Worm (Caenorhabditis elegans) whole organism, L3 larva: ENCODE measurements around the gene F46F2.3.

Experiments
- R02D3.7 ChIP-seq: fragments of 150-350 bp; optimal IDR thresholded peaks from 2 replicates; lab custom pipeline; 2014; ENCODE audit warnings: missing biosample characterization, missing genetic modification characterization
- ZK546.5 ChIP-seq: sonication (generic microtip); optimal IDR thresholded peaks from 2 replicates; lab custom pipeline; 2017; ENCODE audit warnings: missing biosample characterization, missing genetic modification characterization
- aly-2 ChIP-seq: fragments of 150-350 bp; optimal IDR thresholded peaks from 2 replicates; lab custom pipeline; 2014; ENCODE audit warnings: missing biosample characterization, missing genetic modification characterization
- ama-1 ChIP-seq: fragments of 150-350 bp; optimal IDR thresholded peaks from 2 replicates; lab custom pipeline; 2018
- ceh-16 ChIP-seq: sonication (generic microtip); optimal IDR thresholded peaks from 2 replicates; lab custom pipeline; 2017; ENCODE audit warnings: missing biosample characterization, missing genetic modification characterization
- ceh-28 ChIP-seq: fragments of 150-350 bp; optimal IDR thresholded peaks from 2 replicates; lab custom pipeline; 2014; ENCODE audit warnings: missing biosample characterization, missing genetic modification reagents, missing genetic modification characterization
- ceh-82 ChIP-seq: fragments of 150-350 bp; optimal IDR thresholded peaks from 2 replicates; lab custom pipeline; 2014; ENCODE audit warnings: missing biosample characterization, missing genetic modification characterization
- ceh-9 ChIP-seq: sonication (generic microtip); optimal IDR thresholded peaks from 2 replicates; lab custom pipeline; 2018; ENCODE audit warnings: missing biosample characterization, missing genetic modification characterization
- daf-12 ChIP-seq: fragments of 150-350 bp; optimal IDR thresholded peaks from 2 replicates; lab custom pipeline; 2014; ENCODE audit warnings: missing biosample characterization, missing genetic modification reagents, missing genetic modification characterization
- egl-27 ChIP-seq: sonication (generic microtip); optimal IDR thresholded peaks from 4 replicates; lab custom pipeline; 2017; ENCODE audit warnings: missing biosample characterization, missing genetic modification reagents, missing genetic modification characterization
- egl-5 ChIP-seq: fragments of 150-350 bp; optimal IDR thresholded peaks from 2 replicates; lab custom pipeline; 2017; ENCODE audit warnings: missing biosample characterization, missing genetic modification reagents, missing genetic modification characterization, inconsistent platforms
- elt-1 ChIP-seq: fragments of 150-350 bp; optimal IDR thresholded peaks from 2 replicates; lab custom pipeline; 2014; ENCODE audit warnings: missing biosample characterization, missing genetic modification characterization
- elt-2 ChIP-seq: sonication (generic microtip); optimal IDR thresholded peaks from 2 replicates; lab custom pipeline; 2016; ENCODE audit warnings: missing genetic modification reagents, mild to moderate bottlenecking, missing genetic modification characterization, missing compliant biosample characterization
- elt-3 ChIP-seq, 3 experiments: fragments of 150-350 bp in 1 of 3; sonication (generic microtip) in 2 of 3; optimal IDR thresholded peaks; 2 replicates in 2 of 3; 4 replicates in 1 of 3; lab custom pipeline; 2014 to 2017; ENCODE audit warnings: missing biosample characterization in 3 of 3, missing genetic modification characterization in 3 of 3
- eor-1 ChIP-seq, 2 experiments: fragments of 150-350 bp; optimal IDR thresholded peaks; 2 replicates each; lab custom pipeline; 2014 to 2018; ENCODE audit warnings: missing biosample characterization in 2 of 2, missing genetic modification characterization in 2 of 2
- fkh-10 ChIP-seq: sonication (generic microtip); optimal IDR thresholded peaks from 2 replicates; lab custom pipeline; 2017; ENCODE audit warnings: missing biosample characterization, missing genetic modification reagents, missing genetic modification characterization
- fkh-2 ChIP-seq: fragments of 150-350 bp; optimal IDR thresholded peaks from 2 replicates; lab custom pipeline; 2014; ENCODE audit warnings: missing biosample characterization, missing genetic modification reagents, missing genetic modification characterization
- fos-1 ChIP-seq: fragments of 150-350 bp; optimal IDR thresholded peaks from 2 replicates; lab custom pipeline; 2014; ENCODE audit warnings: missing biosample characterization, missing genetic modification characterization
- hmg-11 ChIP-seq: sonication (generic microtip); optimal IDR thresholded peaks from 2 replicates; lab custom pipeline; 2016; ENCODE audit warnings: missing genetic modification characterization, missing compliant biosample characterization
- jun-1 ChIP-seq: fragments of 150-350 bp; optimal IDR thresholded peaks from 2 replicates; lab custom pipeline; 2014; ENCODE audit warnings: missing biosample characterization, missing genetic modification reagents, missing genetic modification characterization
- lin-15B ChIP-seq: fragments of 150-350 bp; optimal IDR thresholded peaks from 2 replicates; lab custom pipeline; 2014; ENCODE audit warnings: missing biosample characterization, missing genetic modification characterization
- lin-39 ChIP-seq: fragments of 150-350 bp; optimal IDR thresholded peaks from 2 replicates; lab custom pipeline; 2018; ENCODE audit warnings: missing biosample characterization, missing genetic modification reagents, missing genetic modification characterization
- lsy-12 ChIP-seq: sonication (generic microtip); optimal IDR thresholded peaks from 2 replicates; lab custom pipeline; 2016; ENCODE audit warnings: mild to moderate bottlenecking, missing genetic modification characterization, missing compliant biosample characterization
- mdl-1 ChIP-seq: fragments of 150-350 bp; optimal IDR thresholded peaks from 2 replicates; lab custom pipeline; 2014; ENCODE audit warnings: missing biosample characterization, missing genetic modification characterization
- mml-1 ChIP-seq: fragments of 150-350 bp; sonication (generic microtip); optimal IDR thresholded peaks from 3 replicates; lab custom pipeline; 2014; ENCODE audit warnings: missing biosample characterization, missing genetic modification characterization
- nfya-1 ChIP-seq: sonication (generic microtip); optimal IDR thresholded peaks from 2 replicates; lab custom pipeline; 2017; ENCODE audit warnings: missing genetic modification characterization, mild to moderate bottlenecking, missing compliant biosample characterization, antibody characterized with exemption, moderate library complexity; ENCODE audit not compliant: insufficient read depth
- nhr-11 ChIP-seq: fragments of 150-350 bp; optimal IDR thresholded peaks from 2 replicates; lab custom pipeline; 2014; ENCODE audit warnings: missing biosample characterization, missing genetic modification characterization
- nhr-12 ChIP-seq: fragments of 150-350 bp; optimal IDR thresholded peaks from 2 replicates; lab custom pipeline; 2014; ENCODE audit warnings: missing biosample characterization, missing genetic modification characterization
- nhr-23 ChIP-seq: fragments of 150-350 bp; optimal IDR thresholded peaks from 2 replicates; lab custom pipeline; 2014; ENCODE audit warnings: missing biosample characterization, missing genetic modification reagents, missing genetic modification characterization
- nhr-237 ChIP-seq: fragments of 150-350 bp; optimal IDR thresholded peaks from 2 replicates; lab custom pipeline; 2014; ENCODE audit warnings: missing biosample characterization, missing genetic modification characterization
- nhr-25 ChIP-seq: sonication (generic microtip); optimal IDR thresholded peaks from 2 replicates; lab custom pipeline; 2017; ENCODE audit warnings: missing biosample characterization, missing genetic modification characterization
- nhr-28 ChIP-seq: fragments of 150-350 bp; optimal IDR thresholded peaks from 2 replicates; lab custom pipeline; 2014; ENCODE audit warnings: missing biosample characterization, missing genetic modification characterization
- nhr-43 ChIP-seq: sonication (generic microtip); optimal IDR thresholded peaks from 2 replicates; lab custom pipeline; 2016; ENCODE audit warnings: mild to moderate bottlenecking, missing genetic modification characterization, missing compliant biosample characterization; ENCODE audit not compliant: poor library complexity, severe bottlenecking
- nhr-67 ChIP-seq: fragments of 150-350 bp; optimal IDR thresholded peaks from 2 replicates; lab custom pipeline; 2014; ENCODE audit warnings: missing biosample characterization, missing genetic modification characterization
- nhr-76 ChIP-seq: fragments of 150-350 bp; sonication (generic microtip); optimal IDR thresholded peaks from 5 replicates; lab custom pipeline; 2014; ENCODE audit warnings: missing biosample characterization, missing genetic modification characterization
- nhr-77 ChIP-seq: fragments of 150-350 bp; optimal IDR thresholded peaks from 2 replicates; lab custom pipeline; 2014; ENCODE audit warnings: missing biosample characterization, missing genetic modification characterization
- pha-4 ChIP-seq: fragments of 150-350 bp; optimal IDR thresholded peaks from 2 replicates; lab custom pipeline; 2014; ENCODE audit warnings: missing biosample characterization, missing genetic modification reagents, missing genetic modification characterization
- pqm-1 ChIP-seq: fragments of 150-350 bp; optimal IDR thresholded peaks from 2 replicates; lab custom pipeline; 2017; ENCODE audit warnings: missing biosample characterization, missing genetic modification characterization, inconsistent platforms
- sea-2 ChIP-seq: fragments of 150-350 bp; sonication (generic microtip); optimal IDR thresholded peaks from 4 replicates; lab custom pipeline; 2014; ENCODE audit warnings: missing biosample characterization, missing genetic modification reagents, missing genetic modification characterization
- skn-1 ChIP-seq: fragments of 150-350 bp; optimal IDR thresholded peaks from 2 replicates; lab custom pipeline; 2014; ENCODE audit warnings: missing biosample characterization, missing genetic modification characterization
- snpc-4 ChIP-seq: fragments of 150-350 bp; optimal IDR thresholded peaks from 2 replicates; lab custom pipeline; 2014; ENCODE audit warnings: missing biosample characterization, missing genetic modification characterization
- tbx-2 ChIP-seq: sonication (generic microtip); optimal IDR thresholded peaks from 2 replicates; lab custom pipeline; 2016; ENCODE audit warnings: mild to moderate bottlenecking, missing genetic modification characterization, missing compliant biosample characterization
- unc-39 ChIP-seq: sonication (generic microtip); optimal IDR thresholded peaks from 4 replicates; lab custom pipeline; 2017; ENCODE audit warnings: missing biosample characterization, missing genetic modification characterization
- unc-62 ChIP-seq: fragments of 150-350 bp; sonication (generic microtip); optimal IDR thresholded peaks from 4 replicates; lab custom pipeline; 2014; ENCODE audit warnings: missing biosample characterization, missing genetic modification reagents, missing genetic modification characterization
- zag-1 ChIP-seq: fragments of 150-350 bp; optimal IDR thresholded peaks from 2 replicates; lab custom pipeline; 2014; ENCODE audit warnings: missing biosample characterization, missing genetic modification characterization
- ztf-11 ChIP-seq: fragments of 150-350 bp; optimal IDR thresholded peaks from 2 replicates; lab custom pipeline; 2014; ENCODE audit warnings: missing biosample characterization, missing genetic modification characterization
- ztf-4 ChIP-seq: fragments of 150-350 bp; optimal IDR thresholded peaks from 2 replicates; lab custom pipeline; 2014; ENCODE audit warnings: missing biosample characterization, missing genetic modification characterization

Gene F46F2.3

DNA sequence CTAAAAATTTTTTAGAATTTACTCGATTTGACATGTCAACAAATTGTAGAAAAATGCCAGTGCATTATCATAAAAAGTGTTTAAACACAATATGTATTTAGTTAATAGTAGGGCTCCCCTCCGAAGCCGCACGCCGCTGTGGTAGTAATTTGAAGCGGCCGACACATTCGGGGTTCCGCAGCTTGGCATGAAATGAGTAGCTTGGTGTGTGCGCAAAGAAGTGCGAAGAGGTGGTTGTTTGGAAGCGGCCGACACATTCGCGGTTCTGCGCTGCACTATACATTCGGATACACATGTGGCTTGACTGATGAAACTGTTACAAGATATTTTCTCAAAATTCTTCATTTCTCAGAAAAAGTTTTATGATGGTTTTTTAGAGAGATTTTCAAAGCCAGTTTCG is 25.5 kb upstream of the F46F2.3 start:
- TF ChIP-seq snpc-4 (tag; lab: Kevin White, UChicago), result peak; percentile 76
- TF ChIP-seq elt-3 (tag; optimal IDR thresholded peaks at IDR 0.05; lab: Kevin White, UChicago), result no peak
- TF ChIP-seq egl-5 (tag; lab: Kevin White, UChicago), result no peak
- TF ChIP-seq R02D3.7 (tag; lab: Kevin White, UChicago), result no peak
- peak; percentile 18 for TF ChIP-seq lsy-12 (tag; lab: Kevin White, UChicago)
- no peak for TF ChIP-seq skn-1
- no peak for TF ChIP-seq nhr-25 (tag; lab: Kevin White, UChicago)
- TF ChIP-seq fos-1, result no peak

DNA sequence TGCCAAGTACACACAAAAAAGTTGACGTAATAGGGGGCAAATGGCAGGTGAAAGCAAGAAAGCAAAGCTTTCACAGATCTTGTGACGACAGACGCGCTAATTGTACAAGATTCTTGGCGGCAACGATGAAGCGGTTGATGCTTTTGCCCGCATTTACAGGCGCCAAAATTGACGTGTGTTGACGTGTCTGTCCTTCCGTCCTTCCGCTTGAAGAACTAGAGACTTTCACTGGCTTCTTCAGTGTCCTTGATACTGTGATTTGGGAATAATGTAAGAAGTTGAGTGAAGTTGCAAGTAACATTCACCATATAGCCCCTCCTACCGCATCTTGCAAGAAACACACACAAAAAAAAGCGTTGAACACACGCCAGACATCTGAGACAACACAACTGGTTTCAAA is 23.7 kb upstream of the F46F2.3 start, which contains the start of gene jud-4:
Gene jud-4, plus strand, starts transcription at position 376 of the 400 bp plus-strand sequence.
- no peak for TF ChIP-seq egl-5 (tag; lab: Kevin White, UChicago)
- TF ChIP-seq ama-1 (lab: Kevin White, UChicago), result no peak
- TF ChIP-seq nhr-25 (tag; lab: Kevin White, UChicago), result peak; percentile 93
- TF ChIP-seq, all 47 proteins: peak for 1

DNA sequence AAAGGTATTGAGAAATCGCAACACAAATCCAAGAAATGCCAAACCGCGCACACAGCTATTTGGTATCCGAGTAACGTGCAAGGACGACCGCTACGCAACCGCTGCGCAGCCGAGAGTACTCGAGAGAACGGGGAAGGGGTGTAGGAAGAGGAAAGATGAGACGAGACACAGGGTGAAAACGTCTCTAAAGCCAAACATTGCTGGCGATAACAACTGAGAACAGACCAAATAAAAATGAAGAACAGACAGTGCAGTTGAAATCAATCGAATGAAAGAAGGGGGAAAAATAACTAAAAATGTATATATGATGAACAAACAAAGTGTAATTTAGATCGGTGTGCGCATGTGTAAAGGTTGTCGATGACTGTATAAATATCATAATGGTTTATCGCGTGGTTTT is 21.2 kb upstream of the F46F2.3 start:
- peak; percentile 60 for TF ChIP-seq nhr-25 (tag; lab: Kevin White, UChicago)
- peak; percentile 30 for TF ChIP-seq hmg-11
- TF ChIP-seq fkh-10, result no peak
- no peak for TF ChIP-seq skn-1
- no peak for TF ChIP-seq sea-2 (GFP tag; lab: Kevin White, UChicago)
- TF ChIP-seq ceh-28 (tag; lab: Kevin White, UChicago), result no peak
- TF ChIP-seq nhr-11 (tag; lab: Kevin White, UChicago), result no peak
- TF ChIP-seq unc-62, result no peak
- TF ChIP-seq nhr-23, result peak; percentile 63
- no peak for TF ChIP-seq ztf-4 (tag; lab: Kevin White, UChicago)
- TF ChIP-seq mdl-1, result no peak
- TF ChIP-seq ceh-82, result no peak
- no peak for TF ChIP-seq mml-1
- no peak for TF ChIP-seq ztf-11
- peak; percentile 24 for TF ChIP-seq egl-5 (tag; lab: Kevin White, UChicago)
- no peak for TF ChIP-seq nhr-28 (tag; lab: Kevin White, UChicago)
- no peak for TF ChIP-seq fkh-2
- TF ChIP-seq elt-2 (tag; lab: Kevin White, UChicago), result peak; percentile 33
- no peak for TF ChIP-seq nhr-77 (tag; lab: Kevin White, UChicago)
- no peak for TF ChIP-seq jun-1 (tag; lab: Kevin White, UChicago)
- TF ChIP-seq elt-3 (tag; optimal IDR thresholded peaks at IDR 0.05; lab: Kevin White, UChicago), result no peak
- TF ChIP-seq nhr-76 (tag; lab: Kevin White, UChicago), result no peak
- TF ChIP-seq lin-15B (tag; lab: Kevin White, UChicago), result no peak
- TF ChIP-seq eor-1 (tag; optimal IDR thresholded peaks at IDR 0.05; lab: Kevin White, UChicago), result no peak
- no peak for TF ChIP-seq ama-1 (lab: Kevin White, UChicago)
- no peak for TF ChIP-seq nhr-43 (tag; lab: Kevin White, UChicago)
- no peak for TF ChIP-seq nhr-237 (tag; lab: Kevin White, UChicago)
- no peak for TF ChIP-seq ceh-16 (tag; lab: Kevin White, UChicago)
- TF ChIP-seq nhr-67 (tag; lab: Kevin White, UChicago), result no peak
- no peak for TF ChIP-seq unc-39 (tag; lab: Kevin White, UChicago)
- TF ChIP-seq zag-1 (tag; lab: Kevin White, UChicago), result no peak
- no peak for TF ChIP-seq lsy-12 (tag; lab: Kevin White, UChicago)
- no peak for TF ChIP-seq ceh-9
- no peak for TF ChIP-seq snpc-4 (tag; lab: Kevin White, UChicago)
- peak; percentile 88 for TF ChIP-seq lin-39 (tag; lab: Kevin White, UChicago)
- no peak for TF ChIP-seq nhr-12 (tag; lab: Kevin White, UChicago)
- no peak for TF ChIP-seq fos-1
- TF ChIP-seq aly-2, result no peak
- TF ChIP-seq daf-12 (tag; lab: Kevin White, UChicago), result no peak
- no peak for TF ChIP-seq elt-1 (tag; lab: Kevin White, UChicago)
- TF ChIP-seq egl-27 (tag; lab: Kevin White, UChicago), result peak; percentile 4
- no peak for TF ChIP-seq tbx-2
- no peak for TF ChIP-seq ZK546.5 (tag; lab: Kevin White, UChicago)
- TF ChIP-seq pqm-1, result peak; percentile 23
- no peak for TF ChIP-seq R02D3.7 (tag; lab: Kevin White, UChicago)
- TF ChIP-seq nfya-1 (tag; lab: Kevin White, UChicago), result peak; percentile 45
- peak; percentile 79 for TF ChIP-seq pha-4
- TF ChIP-seq, all 47 proteins: peak for 10
